Fruit fly (Drosophila melanogaster) whole organism, embryonic: ENCODE measurements around the gene CG12974.

Source experiments
- CG12391 ChIP-seq: fragments of 200-800 bp; sonication (Bioruptor generic); optimal IDR thresholded peaks from 3 replicates; lab custom pipeline; 2018; ENCODE audit warnings: missing biosample characterization, mild to moderate bottlenecking, missing genetic modification characterization, moderate library complexity
- CG13296 ChIP-seq: fragments of 200-800 bp; sonication (Bioruptor generic); optimal IDR thresholded peaks from 3 replicates; lab custom pipeline; 2018; ENCODE audit warnings: missing biosample characterization, mild to moderate bottlenecking, missing genetic modification characterization
- CG15514 ChIP-seq: fragments of 200-800 bp; sonication (Bioruptor generic); optimal IDR thresholded peaks from 3 replicates; lab custom pipeline; 2017; ENCODE audit warnings: missing biosample characterization, missing genetic modification characterization, mild to moderate bottlenecking, moderate library complexity, missing genetic modification reagents
- CG1647 ChIP-seq: fragments of 200-800 bp; sonication (Bioruptor generic); optimal IDR thresholded peaks from 3 replicates; lab custom pipeline; 2016; ENCODE audit warnings: missing biosample characterization, missing genetic modification characterization
- CG18619 ChIP-seq: fragments of 200-800 bp; sonication (Bioruptor generic); optimal IDR thresholded peaks from 3 replicates; lab custom pipeline; 2017; ENCODE audit warnings: missing biosample characterization, mild to moderate bottlenecking, missing genetic modification characterization
- CG2199 ChIP-seq: fragments of 200-800 bp; sonication (Bioruptor generic); IDR thresholded peaks from 3 replicates; pipeline ENCODE4 v1.3.6; 2022; ENCODE audit warnings: missing biosample characterization, missing genetic modification characterization
- CG2712 ChIP-seq: fragments of 200-800 bp; optimal IDR thresholded peaks from 3 replicates; lab custom pipeline; 2019; ENCODE audit warnings: missing biosample characterization, mild to moderate bottlenecking, missing genetic modification characterization, moderate library complexity
- CG31224 ChIP-seq: fragments of 200-800 bp; sonication (Bioruptor generic); IDR thresholded peaks from 2 replicates; pipeline ENCODE4 v1.3.6; 2022; ENCODE audit warnings: missing biosample characterization, missing genetic modification characterization
- CG33557 ChIP-seq: fragments of 200-800 bp; sonication (Bioruptor generic); optimal IDR thresholded peaks from 2 replicates; lab custom pipeline; 2019; ENCODE audit warnings: missing biosample characterization, mild to moderate bottlenecking, missing genetic modification characterization, moderate library complexity
- CG34376 ChIP-seq: fragments of 200-800 bp; sonication (Bioruptor generic); optimal IDR thresholded peaks from 2 replicates; lab custom pipeline; 2018; ENCODE audit warnings: missing biosample characterization, mild to moderate bottlenecking, missing genetic modification characterization
- CG4404 ChIP-seq: fragments of 200-800 bp; sonication (Bioruptor generic); IDR thresholded peaks from 2 replicates; pipeline ENCODE4 v1.3.6; 2022; ENCODE audit warnings: missing biosample characterization, missing genetic modification characterization
- CG4424 ChIP-seq: fragments of 200-800 bp; sonication (Bioruptor generic); optimal IDR thresholded peaks from 3 replicates; lab custom pipeline; 2016; ENCODE audit warnings: missing biosample characterization, missing genetic modification characterization
- CG4820 ChIP-seq: fragments of 200-800 bp; sonication (Bioruptor generic); optimal IDR thresholded peaks from 3 replicates; lab custom pipeline; 2016; ENCODE audit warnings: missing biosample characterization, missing genetic modification characterization
- CG5953 ChIP-seq: fragments of 200-800 bp; sonication (Bioruptor generic); IDR thresholded peaks from 2 replicates; pipeline ENCODE4 v1.3.6; 2022; ENCODE audit warnings: missing biosample characterization, missing genetic modification characterization
- CG7786 ChIP-seq: fragments of 200-800 bp; sonication (Bioruptor generic); optimal IDR thresholded peaks from 2 replicates; lab custom pipeline; 2016; ENCODE audit warnings: missing biosample characterization, missing genetic modification characterization
- CG8388 ChIP-seq: fragments of 200-800 bp; sonication (Bioruptor generic); optimal IDR thresholded peaks from 2 replicates; lab custom pipeline; 2019; ENCODE audit warnings: missing biosample characterization, mild to moderate bottlenecking, missing genetic modification characterization, moderate library complexity
- CG8765 ChIP-seq: fragments of 200-800 bp; sonication (Bioruptor generic); IDR thresholded peaks from 2 replicates; pipeline ENCODE4 v1.3.6; 2022; ENCODE audit warnings: missing biosample characterization, missing genetic modification characterization
- CG8944 ChIP-seq: fragments of 200-800 bp; sonication (Bioruptor generic); optimal IDR thresholded peaks from 3 replicates; lab custom pipeline; 2016; ENCODE audit warnings: missing biosample characterization, missing genetic modification characterization
- Dip2 ChIP-seq: fragments of 200-800 bp; sonication (Bioruptor generic); IDR thresholded peaks from 2 replicates; pipeline ENCODE4 v1.3.6; 2022; ENCODE audit warnings: missing biosample characterization, missing genetic modification characterization
- Ets97D ChIP-seq: fragments of 200-800 bp; sonication (Bioruptor generic); optimal IDR thresholded peaks from 3 replicates; lab custom pipeline; 2016; ENCODE audit warnings: missing biosample characterization, missing genetic modification characterization
- GATAe ChIP-seq: fragments of 200-800 bp; sonication (Bioruptor generic); conservative IDR thresholded peaks from 2 replicates; pipeline ENCODE4 v1.3.6; 2022; ENCODE audit warnings: missing biosample characterization, missing genetic modification characterization
- HLHmδ ChIP-seq: fragments of 200-800 bp; sonication (Bioruptor generic); optimal IDR thresholded peaks from 2 replicates; lab custom pipeline; 2018; ENCODE audit warnings: missing biosample characterization, mild to moderate bottlenecking, missing genetic modification characterization, moderate library complexity
- Med ChIP-seq: fragments of 200-800 bp; sonication (Bioruptor generic); peaks from one replicate; lab custom pipeline; 2016; ENCODE audit warnings: missing biosample characterization, missing genetic modification characterization, mild to moderate bottlenecking, inconsistent platforms, moderate library complexity
- NC2β ChIP-seq: fragments of 200-800 bp; sonication (Bioruptor generic); optimal IDR thresholded peaks from 2 replicates; lab custom pipeline; 2016; ENCODE audit warnings: missing biosample characterization, missing genetic modification characterization
- Nf-YA ChIP-seq: fragments of 200-800 bp; sonication (Bioruptor generic); IDR thresholded peaks from 2 replicates; pipeline ENCODE4 v1.3.6; 2022; ENCODE audit warnings: missing biosample characterization, missing genetic modification characterization
- Rfx ChIP-seq: fragments of 200-800 bp; sonication (Bioruptor generic); IDR thresholded peaks from 2 replicates; pipeline ENCODE4 v1.3.6; 2022; ENCODE audit warnings: missing biosample characterization, missing genetic modification characterization
- Six4 ChIP-seq: fragments of 200-800 bp; sonication (Bioruptor generic); optimal IDR thresholded peaks from 2 replicates; lab custom pipeline; 2016; ENCODE audit warnings: missing biosample characterization, missing genetic modification characterization
- amos ChIP-seq: fragments of 200-800 bp; sonication (Bioruptor generic); IDR thresholded peaks from 2 replicates; pipeline ENCODE4 v1.3.6; 2022; ENCODE audit warnings: missing biosample characterization, missing genetic modification characterization; ENCODE audit not compliant: partially characterized antibody
- az2 ChIP-seq: fragments of 200-800 bp; sonication (Bioruptor generic); optimal IDR thresholded peaks from 3 replicates; lab custom pipeline; 2016; ENCODE audit warnings: missing biosample characterization, missing genetic modification characterization
- bbx ChIP-seq: fragments of 200-800 bp; sonication (Bioruptor generic); IDR thresholded peaks from 2 replicates; pipeline ENCODE4 v1.3.6; 2022; ENCODE audit warnings: missing biosample characterization, missing genetic modification characterization; ENCODE audit not compliant: partially characterized antibody
- chinmo ChIP-seq: fragments of 200-800 bp; sonication (Bioruptor generic); IDR thresholded peaks from 4 replicates; pipeline ENCODE4 v1.3.6; 2022; ENCODE audit warnings: missing biosample characterization, missing genetic modification characterization; ENCODE audit not compliant: partially characterized antibody
- chn ChIP-seq: fragments of 200-800 bp; sonication (Bioruptor generic); optimal IDR thresholded peaks from 2 replicates; lab custom pipeline; 2016; ENCODE audit warnings: missing biosample characterization, missing genetic modification characterization
- croc ChIP-seq: fragments of 200-800 bp; sonication (Bioruptor generic); conservative IDR thresholded peaks from 3 replicates; pipeline ENCODE4 v1.3.6; 2022; ENCODE audit warnings: missing biosample characterization, missing genetic modification characterization
- dati ChIP-seq: fragments of 200-800 bp; sonication (Bioruptor generic); IDR thresholded peaks from 2 replicates; pipeline ENCODE4 v1.3.6; 2022; ENCODE audit warnings: missing biosample characterization, missing genetic modification characterization
- dysf ChIP-seq: fragments of 200-800 bp; sonication (Bioruptor generic); IDR thresholded peaks from 3 replicates; pipeline ENCODE4 v1.3.6; 2022; ENCODE audit warnings: missing biosample characterization, missing genetic modification characterization
- fd102C ChIP-seq: fragments of 200-800 bp; sonication (Bioruptor generic); optimal IDR thresholded peaks from 2 replicates; lab custom pipeline; 2018; ENCODE audit warnings: missing biosample characterization, mild to moderate bottlenecking, missing genetic modification characterization, moderate library complexity
- fu2 ChIP-seq: fragments of 200-800 bp; sonication (Bioruptor generic); optimal IDR thresholded peaks from 2 replicates; lab custom pipeline; 2016; ENCODE audit warnings: missing biosample characterization, missing genetic modification characterization
- gem ChIP-seq: fragments of 200-800 bp; sonication (Bioruptor generic); optimal IDR thresholded peaks from 2 replicates; lab custom pipeline; 2019; ENCODE audit warnings: missing biosample characterization, mild to moderate bottlenecking, missing genetic modification characterization, moderate library complexity
- grn ChIP-seq: fragments of 200-800 bp; sonication (Bioruptor generic); optimal IDR thresholded peaks from 3 replicates; lab custom pipeline; 2017; ENCODE audit warnings: missing biosample characterization, missing genetic modification characterization
- hkb ChIP-seq, 2 experiments: fragments of 200-800 bp in 1 of 2; fragments of >200 bp in 1 of 2; sonication (Bioruptor generic) in 1 of 2; IDR thresholded peaks in 1 of 2; optimal IDR thresholded peaks in 1 of 2; 2 replicates each; pipeline versions ENCODE4 v1.3.6 to Lab custom; 2017 to 2022; ENCODE audit warnings: missing biosample characterization in 1 of 2, missing genetic modification characterization in 1 of 2
- jigr1 ChIP-seq: fragments of 200-800 bp; sonication (Bioruptor generic); IDR thresholded peaks from 3 replicates; pipeline ENCODE4 v1.3.6; 2022; ENCODE audit warnings: missing biosample characterization, missing genetic modification characterization
- lilli ChIP-seq: fragments of 200-800 bp; sonication (Bioruptor generic); optimal IDR thresholded peaks from 3 replicates; lab custom pipeline; 2016; ENCODE audit warnings: missing biosample characterization, missing genetic modification characterization
- nom ChIP-seq: fragments of 200-800 bp; sonication (Bioruptor generic); optimal IDR thresholded peaks from 2 replicates; lab custom pipeline; 2017; ENCODE audit warnings: missing biosample characterization, missing genetic modification characterization, mild to moderate bottlenecking, moderate library complexity, missing genetic modification reagents
- onecut ChIP-seq: fragments of 200-800 bp; sonication (Bioruptor generic); IDR thresholded peaks from 2 replicates; pipeline ENCODE4 v1.3.6; 2022; ENCODE audit warnings: missing biosample characterization, missing genetic modification characterization
- ro ChIP-seq: fragments of 200-800 bp; sonication (Bioruptor generic); IDR thresholded peaks from 2 replicates; pipeline ENCODE4 v1.3.6; 2022; ENCODE audit warnings: missing biosample characterization, missing genetic modification characterization
- seq ChIP-seq: fragments of 200-800 bp; sonication (Bioruptor generic); IDR thresholded peaks from 2 replicates; pipeline ENCODE4 v1.3.6; 2022; ENCODE audit warnings: missing biosample characterization, missing genetic modification characterization
- sisA ChIP-seq: fragments of 200-800 bp; sonication (Bioruptor generic); IDR thresholded peaks from 2 replicates; pipeline ENCODE4 v1.3.6; 2022; ENCODE audit warnings: missing biosample characterization, missing genetic modification characterization
- slbo ChIP-seq: fragments of 200-800 bp; sonication (Bioruptor generic); IDR thresholded peaks from 2 replicates; pipeline ENCODE4 v1.3.6; 2022; ENCODE audit warnings: missing biosample characterization, missing genetic modification characterization
- tin ChIP-seq: fragments of 200-800 bp; sonication (Bioruptor generic); optimal IDR thresholded peaks from 3 replicates; lab custom pipeline; 2016; ENCODE audit warnings: missing biosample characterization, missing genetic modification characterization

CG12974 gene

DNA sequence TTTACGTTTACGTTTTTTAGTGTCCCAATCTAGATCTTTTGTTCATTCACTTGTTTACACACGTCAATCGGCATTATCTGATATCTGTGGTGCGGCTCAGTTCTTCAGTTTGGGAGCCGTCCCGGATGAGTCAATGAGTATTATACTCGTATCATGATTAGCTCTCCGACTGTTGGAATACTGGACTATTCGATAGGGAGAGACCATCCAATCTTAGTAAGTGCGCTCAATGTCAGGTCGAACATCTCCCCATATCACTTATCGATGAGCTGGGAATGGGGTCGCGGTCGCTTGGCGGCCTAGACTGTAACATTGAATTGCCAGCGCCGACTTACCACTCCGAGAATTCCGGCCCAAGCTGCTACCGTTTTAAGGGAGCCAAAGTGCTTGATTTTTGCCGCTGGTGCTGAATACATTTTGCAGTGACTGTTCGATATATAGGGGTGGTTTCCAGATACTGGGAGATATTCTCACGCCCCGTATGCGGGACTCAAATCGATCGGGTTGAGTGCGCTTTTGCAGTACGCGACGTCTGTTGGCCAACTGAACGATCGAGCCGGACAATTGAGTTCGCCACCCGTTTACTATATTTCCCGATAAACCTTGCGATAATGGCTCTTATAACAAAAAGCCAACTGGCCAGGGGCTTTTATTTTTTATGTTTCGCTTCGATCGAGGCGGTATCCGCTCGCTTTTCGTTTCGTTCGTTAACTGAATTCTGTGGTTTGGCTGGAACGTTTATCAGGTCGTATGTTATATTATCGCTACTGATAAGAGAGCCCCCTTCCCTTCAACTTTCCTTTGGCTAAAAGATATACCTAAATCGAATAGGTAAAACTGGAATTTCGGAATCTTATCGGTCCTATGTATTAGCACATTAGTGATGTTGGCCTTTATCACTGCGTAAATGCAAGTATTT is 783 bp downstream of the CG12974 start:
- no peak for TF ChIP-seq hkb (optimal IDR thresholded peaks at IDR 0.05; lab: Kevin White, UChicago)
- 0 out of 2 replicates have a peak, but pooled peaks have one; percentile 7 for TF ChIP-seq hkb (GFP tag; IDR thresholded peaks at IDR 0.05; lab: Robert Waterston, UW)
- no peak for TF ChIP-seq CG18619
- no peak for TF ChIP-seq Six4 (GFP tag; lab: Kevin White, UChicago)
- no peak for TF ChIP-seq CG1647
- TF ChIP-seq CG8765 (GFP tag; lab: Robert Waterston, UW) = no peak
- no peak for TF ChIP-seq fd102C
- TF ChIP-seq Ets97D = no peak
- TF ChIP-seq chinmo (GFP tag; lab: Robert Waterston, UW) = 0 out of 4 replicates have a peak, but pooled peaks have one; percentile 19
- no peak for TF ChIP-seq CG15514 (GFP tag; lab: Kevin White, UChicago)
- no peak for TF ChIP-seq ro
- TF ChIP-seq Rfx (GFP tag; lab: Robert Waterston, UW) = 0 out of 2 replicates have a peak, but pooled peaks have one; percentile 34
- no peak for TF ChIP-seq CG8944
- TF ChIP-seq chn (GFP tag; lab: Kevin White, UChicago) = no peak
- no peak for TF ChIP-seq CG33557 (GFP tag; lab: Kevin White, UChicago)
- TF ChIP-seq GATAe (GFP tag; lab: Robert Waterston, UW) = peak; percentile 85
- TF ChIP-seq CG13296 = no peak
- no peak for TF ChIP-seq tin (GFP tag; lab: Kevin White, UChicago)
- 0 out of 3 replicates have a peak, but pooled peaks have one; percentile 10 for TF ChIP-seq CG2199 (GFP tag; lab: Robert Waterston, UW)
- no peak for TF ChIP-seq CG7786 (GFP tag; lab: Kevin White, UChicago)
- peak; percentile 75 for TF ChIP-seq grn (GFP tag; lab: Kevin White, UChicago)
- TF ChIP-seq lilli (GFP tag; lab: Kevin White, UChicago) = no peak
- no peak for TF ChIP-seq seq
- TF ChIP-seq fu2 = no peak
- no peak for TF ChIP-seq bbx
- TF ChIP-seq Nf-YA (GFP tag; lab: Robert Waterston, UW) = no peak
- peak; percentile 20; the same call in 1 of the 2 replicates for TF ChIP-seq amos (GFP tag; lab: Robert Waterston, UW)
- no peak for TF ChIP-seq CG2712 (tag; lab: Kevin White, UChicago)
- no peak for TF ChIP-seq nom (GFP tag; lab: Kevin White, UChicago)
- no peak for TF ChIP-seq CG4424
- no peak for TF ChIP-seq az2
- TF ChIP-seq Med (GFP tag; lab: Kevin White, UChicago) = peak; percentile 56
- no peak for TF ChIP-seq CG12391 (tag; lab: Kevin White, UChicago)
- no peak for TF ChIP-seq CG4820 (GFP tag; lab: Kevin White, UChicago)
- no peak for TF ChIP-seq gem (tag; lab: Kevin White, UChicago)
- TF ChIP-seq CG8388 = peak; percentile 98
- no peak for TF ChIP-seq NC2β (GFP tag; lab: Kevin White, UChicago)
- TF ChIP-seq CG31224 (GFP tag; lab: Robert Waterston, UW) = no peak
- no peak for TF ChIP-seq jigr1 (GFP tag; lab: Robert Waterston, UW)
- TF ChIP-seq Dip2 (GFP tag; lab: Robert Waterston, UW) = no peak
- no peak for TF ChIP-seq dysf
- TF ChIP-seq CG34376 (GFP tag; lab: Kevin White, UChicago) = peak; percentile 97
- TF ChIP-seq CG5953 (GFP tag; lab: Robert Waterston, UW) = no peak
- TF ChIP-seq CG4404 = no peak
- no peak for TF ChIP-seq HLHmδ
- TF ChIP-seq sisA = no peak
- TF ChIP-seq dati (GFP tag; lab: Robert Waterston, UW) = 0 out of 2 replicates have a peak, but pooled peaks have one; percentile 2
- peak; percentile 12; the same call in 1 of the 2 replicates for TF ChIP-seq onecut (GFP tag; lab: Robert Waterston, UW)
- TF ChIP-seq slbo = 0 out of 2 replicates have a peak, but pooled peaks have one; percentile 26
- TF ChIP-seq croc = no peak
